Worm (Caenorhabditis elegans): ENCODE measurements around the gene C01B10.11.

DNA sequence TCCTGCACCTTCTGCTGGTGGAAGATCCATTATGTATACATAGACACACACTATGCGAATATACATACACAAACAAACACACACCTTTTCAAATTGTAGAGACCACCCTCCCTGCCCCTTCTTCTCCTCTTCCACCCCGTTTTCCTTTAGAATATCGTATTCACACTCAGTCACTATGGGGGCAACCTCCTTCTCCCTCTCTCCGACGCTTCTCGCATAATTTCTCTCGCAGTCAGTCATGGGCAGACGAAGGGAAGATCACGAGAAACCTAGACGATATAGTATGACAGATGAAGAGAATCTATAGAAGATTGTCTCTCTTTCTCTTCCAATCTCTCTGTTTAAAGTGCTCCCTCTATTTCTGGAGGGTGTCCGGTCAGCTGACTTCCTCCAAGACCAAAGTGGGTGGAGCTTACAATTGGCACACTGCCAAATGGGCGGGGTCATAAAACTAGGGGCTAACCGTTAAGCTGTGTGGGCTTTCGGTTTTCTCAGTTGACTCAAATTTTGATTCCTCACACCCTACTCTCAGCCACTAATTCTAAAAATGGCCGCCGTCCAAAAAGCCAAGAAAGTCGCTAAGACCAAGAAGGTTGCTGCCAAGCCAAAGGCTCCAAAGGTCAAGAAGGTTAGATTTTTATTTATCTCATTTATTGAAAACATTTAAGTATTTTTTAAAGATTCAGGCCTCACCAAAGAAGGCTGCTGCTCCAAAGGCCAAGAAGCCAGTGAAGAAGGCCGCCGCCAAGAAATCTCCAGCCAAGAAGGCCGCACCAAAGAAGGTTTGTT lies 11.7 kb upstream of the C01B10.11 start, which contains the start of gene hil-7:
- no peak for TF ChIP-seq ceh-13 (GFP tag; optimal IDR thresholded peaks at IDR 0.05)
- peak; percentile 61 for TF ChIP-seq aly-1 (tag; optimal IDR thresholded peaks at IDR 0.05)
- peak; percentile 90 for TF ChIP-seq ama-1 (optimal IDR thresholded peaks at IDR 0.05)
- TF ChIP-seq flt-1 (GFP tag; IDR thresholded peaks at IDR 0.05), result no peak
- TF ChIP-seq ceh-36 (tag; optimal IDR thresholded peaks at IDR 0.05), result no peak
- TF ChIP-seq pes-1 (GFP tag; IDR thresholded peaks at IDR 0.05), result no peak; the same call in 1 of the 2 replicates
- no peak for TF ChIP-seq ets-7 (tag; optimal IDR thresholded peaks at IDR 0.05)

Measured in whole organism, early embryonic.